Fruit fly (Drosophila melanogaster): ENCODE results near the gene Coq3.
A peak's percentile ranks its signal among the peaks of the same experiment; 100 is the strongest.

Gene Coq3

DNA sequence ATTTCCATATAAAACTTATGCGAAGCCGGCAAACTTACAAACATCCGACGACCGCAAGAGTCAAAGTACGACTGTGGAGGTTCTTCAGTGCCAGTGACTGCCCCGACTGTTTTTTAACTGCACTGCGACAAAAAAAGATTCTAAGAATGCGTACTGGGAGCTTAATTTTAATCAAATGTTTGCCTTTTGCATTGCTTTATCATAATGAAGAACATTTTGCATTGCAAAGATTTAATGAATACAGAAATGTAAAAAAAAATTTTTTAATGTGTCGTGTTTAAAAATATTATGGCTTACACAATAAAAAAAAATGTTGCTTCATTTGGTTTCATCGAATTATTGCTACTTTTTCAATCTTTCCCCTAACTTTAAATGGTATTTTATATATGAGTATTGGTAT is 38.8 kb upstream of the Coq3 start:
- TF ChIP-seq Ets96B (tag; optimal IDR thresholded peaks at IDR 0.05), result no peak
- TF ChIP-seq CG16779 (tag; optimal IDR thresholded peaks at IDR 0.05), result no peak
- peak; percentile 48 for TF ChIP-seq net (GFP tag; optimal IDR thresholded peaks at IDR 0.05)
- peak; percentile 36 for TF ChIP-seq CG6276 (GFP tag; optimal IDR thresholded peaks at IDR 0.05)
- TF ChIP-seq CG6808 (GFP tag; optimal IDR thresholded peaks at IDR 0.05), result no peak
- TF ChIP-seq esn (GFP tag; optimal IDR thresholded peaks at IDR 0.05), result no peak
- peak; percentile 17 for TF ChIP-seq CG10631 (GFP tag; optimal IDR thresholded peaks at IDR 0.05)
- no peak for TF ChIP-seq fd59A (GFP tag; optimal IDR thresholded peaks at IDR 0.05)
- TF ChIP-seq CG8319 (GFP tag; optimal IDR thresholded peaks at IDR 0.05), result no peak
- no peak for TF ChIP-seq fkh (GFP tag; optimal IDR thresholded peaks at IDR 0.05)
- peak; percentile 10 for TF ChIP-seq cyc (GFP tag; optimal IDR thresholded peaks at IDR 0.05)
- TF ChIP-seq CG3919 (GFP tag; optimal IDR thresholded peaks at IDR 0.05), result peak; percentile 47
- TF ChIP-seq CG3032 (tag; optimal IDR thresholded peaks at IDR 0.05), result no peak
- no peak for TF ChIP-seq CG6854 (GFP tag; optimal IDR thresholded peaks at IDR 0.05)
- TF ChIP-seq Hr38 (GFP tag; optimal IDR thresholded peaks at IDR 0.05), result no peak
- peak; percentile 34 for TF ChIP-seq OdsH (GFP tag; optimal IDR thresholded peaks at IDR 0.05)
- peak; percentile 61; the same call in 2 of the 3 replicates for TF ChIP-seq eg (GFP tag; IDR thresholded peaks at IDR 0.05)
- TF ChIP-seq topi (GFP tag; optimal IDR thresholded peaks at IDR 0.05), result peak; percentile 27
- peak; percentile 52 for TF ChIP-seq Hr4 (GFP tag; optimal IDR thresholded peaks at IDR 0.05)
- peak; percentile 16 for TF ChIP-seq Met (GFP tag; optimal IDR thresholded peaks at IDR 0.05)
- TF ChIP-seq Hr39 (GFP tag; optimal IDR thresholded peaks at IDR 0.05), result no peak
- 0 out of 3 replicates have a peak, but pooled peaks have one; percentile 43 for TF ChIP-seq CG8119 (GFP tag; IDR thresholded peaks at IDR 0.05)
- no peak for TF ChIP-seq vri (GFP tag; optimal IDR thresholded peaks at IDR 0.05)
- peak; percentile 56 for TF ChIP-seq CG32006 (GFP tag; optimal IDR thresholded peaks at IDR 0.05)
- TF ChIP-seq CG8632 (GFP tag; optimal IDR thresholded peaks at IDR 0.05), result no peak
- no peak for TF ChIP-seq lz (GFP tag; optimal IDR thresholded peaks at IDR 0.05)
- TF ChIP-seq CG15336 (GFP tag; IDR thresholded peaks at IDR 0.05), result peak; percentile 49
- TF ChIP-seq pdm3 (GFP tag; optimal IDR thresholded peaks at IDR 0.05), result peak; percentile 21
- TF ChIP-seq CG6792 (GFP tag; optimal IDR thresholded peaks at IDR 0.05), result no peak
- TF ChIP-seq CG7368 (GFP tag; optimal IDR thresholded peaks at IDR 0.05), result no peak
- no peak for TF ChIP-seq ss (GFP tag; optimal IDR thresholded peaks at IDR 0.05)
- TF ChIP-seq Ets21C (GFP tag; optimal IDR thresholded peaks at IDR 0.05), result peak; percentile 5
- TF ChIP-seq dsx (GFP tag; optimal IDR thresholded peaks at IDR 0.05; ENCODE audit: poor library complexity, severe bottlenecking), result no peak
- no peak for TF ChIP-seq spab (GFP tag; optimal IDR thresholded peaks at IDR 0.05)
- no peak for TF ChIP-seq salr (GFP tag; optimal IDR thresholded peaks at IDR 0.05)
- peak; percentile 35 for TF ChIP-seq acj6 (GFP tag; optimal IDR thresholded peaks at IDR 0.05)
- TF ChIP-seq Sox15 (GFP tag; optimal IDR thresholded peaks at IDR 0.05), result no peak
- TF ChIP-seq CG11294 (GFP tag; IDR thresholded peaks at IDR 0.05), result 0 out of 2 replicates have a peak, but pooled peaks have one; percentile 10
- TF ChIP-seq CG11762 (GFP tag; optimal IDR thresholded peaks at IDR 0.05; ENCODE audit: insufficient read depth), result peak; percentile 38
- TF ChIP-seq CG4318 (GFP tag; optimal IDR thresholded peaks at IDR 0.05), result peak; percentile 23
- TF ChIP-seq CG1621 (tag; optimal IDR thresholded peaks at IDR 0.05), result no peak
- TF ChIP-seq CG9139 (GFP tag; optimal IDR thresholded peaks at IDR 0.05), result no peak
- TF ChIP-seq Eip78C (GFP tag), result peak; percentile 78
- TF ChIP-seq CG10669 (GFP tag; optimal IDR thresholded peaks at IDR 0.05), result peak; percentile 22
- no peak for TF ChIP-seq Blimp-1 (GFP tag; optimal IDR thresholded peaks at IDR 0.05)
- no peak for TF ChIP-seq CG34406 (GFP tag; optimal IDR thresholded peaks at IDR 0.05)
- TF ChIP-seq Gug (GFP tag; IDR thresholded peaks at IDR 0.05), result no peak
- TF ChIP-seq dac (GFP tag; optimal IDR thresholded peaks at IDR 0.05), result no peak
- TF ChIP-seq Sox102F (GFP tag; optimal IDR thresholded peaks at IDR 0.05), result peak; percentile 17
- TF ChIP-seq Smox (GFP tag; optimal IDR thresholded peaks at IDR 0.05), result peak; percentile 29
- peak; percentile 35 for TF ChIP-seq achi (GFP tag; optimal IDR thresholded peaks at IDR 0.05)
- no peak for TF ChIP-seq fd85E (GFP tag; optimal IDR thresholded peaks at IDR 0.05)

All from whole organism, prepupa.